Fruit fly (Drosophila melanogaster) whole organism, embryonic: ENCODE measurements around the gene Gr98c.
A peak's percentile ranks its signal among the peaks of the same experiment; 100 is the strongest.

ENCODE experiments used
- Aef1 ChIP-seq: fragments of 200-800 bp; sonication (Bioruptor generic); IDR thresholded peaks from 3 replicates; pipeline ENCODE4 v1.3.6; 2022; ENCODE audit warnings: missing biosample characterization, missing genetic modification characterization
- Asciz ChIP-seq: fragments of 200-800 bp; sonication (Bioruptor generic); optimal IDR thresholded peaks from 2 replicates; lab custom pipeline; 2017; ENCODE audit warnings: missing biosample characterization, mild to moderate bottlenecking, missing genetic modification characterization, missing genetic modification reagents
- CG10543 ChIP-seq: fragments of 200-800 bp; sonication (Bioruptor generic); optimal IDR thresholded peaks from 3 replicates; lab custom pipeline; 2017; ENCODE audit warnings: missing biosample characterization, mild to moderate bottlenecking, missing genetic modification characterization, moderate library complexity
- CG10959 ChIP-seq: fragments of 200-800 bp; sonication (Bioruptor generic); IDR thresholded peaks from 2 replicates; pipeline ENCODE4 v1.3.6; 2022; ENCODE audit warnings: missing biosample characterization, missing genetic modification characterization
- CG1233 ChIP-seq: fragments of 200-800 bp; sonication (Bioruptor generic); optimal IDR thresholded peaks from 4 replicates; lab custom pipeline; 2018; ENCODE audit warnings: missing biosample characterization, mild to moderate bottlenecking, missing genetic modification characterization
- CG12391 ChIP-seq: fragments of 200-800 bp; sonication (Bioruptor generic); optimal IDR thresholded peaks from 3 replicates; lab custom pipeline; 2018; ENCODE audit warnings: missing biosample characterization, mild to moderate bottlenecking, missing genetic modification characterization, moderate library complexity
- CG14014 ChIP-seq: fragments of 200-800 bp; sonication (Bioruptor generic); IDR thresholded peaks from 2 replicates; pipeline ENCODE4 v1.3.6; 2022; ENCODE audit warnings: missing biosample characterization, missing genetic modification characterization
- CG1529 ChIP-seq: fragments of 200-800 bp; sonication (Bioruptor generic); optimal IDR thresholded peaks from 3 replicates; lab custom pipeline; 2018; ENCODE audit warnings: missing biosample characterization, missing genetic modification characterization
- CG1647 ChIP-seq: fragments of 200-800 bp; sonication (Bioruptor generic); optimal IDR thresholded peaks from 3 replicates; lab custom pipeline; 2016; ENCODE audit warnings: missing biosample characterization, missing genetic modification characterization
- CG16779 ChIP-seq: fragments of 200-800 bp; sonication (Bioruptor generic); IDR thresholded peaks from 2 replicates; pipeline ENCODE4 v1.3.6; 2022; ENCODE audit warnings: missing biosample characterization, missing genetic modification characterization
- CG16815 ChIP-seq: fragments of 200-800 bp; sonication (Bioruptor generic); optimal IDR thresholded peaks from 3 replicates; lab custom pipeline; 2017; ENCODE audit warnings: missing biosample characterization, mild to moderate bottlenecking, missing genetic modification characterization
- CG17186 ChIP-seq: fragments of 200-800 bp; sonication (Bioruptor generic); optimal IDR thresholded peaks from 3 replicates; lab custom pipeline; 2017; ENCODE audit warnings: missing biosample characterization, missing genetic modification reagents, missing genetic modification characterization
- CG17361 ChIP-seq: fragments of 200-800 bp; sonication (Bioruptor generic); IDR thresholded peaks from 3 replicates; pipeline ENCODE4 v1.3.6; 2022; ENCODE audit warnings: missing biosample characterization, missing genetic modification characterization
- CG18011 ChIP-seq: fragments of 200-800 bp; sonication (Bioruptor generic); optimal IDR thresholded peaks from 2 replicates; lab custom pipeline; 2017; ENCODE audit warnings: missing biosample characterization, missing genetic modification characterization, mild to moderate bottlenecking, moderate library complexity, missing genotype
- CG2202 ChIP-seq: fragments of 200-800 bp; sonication (Bioruptor generic); optimal IDR thresholded peaks from 2 replicates; lab custom pipeline; 2018; ENCODE audit warnings: missing biosample characterization, mild to moderate bottlenecking, missing genetic modification characterization
- CG2712 ChIP-seq: fragments of 200-800 bp; optimal IDR thresholded peaks from 3 replicates; lab custom pipeline; 2019; ENCODE audit warnings: missing biosample characterization, mild to moderate bottlenecking, missing genetic modification characterization, moderate library complexity
- CG3838 ChIP-seq: fragments of 200-800 bp; sonication (Bioruptor generic); optimal IDR thresholded peaks from 3 replicates; lab custom pipeline; 2016; ENCODE audit warnings: missing biosample characterization, missing genetic modification characterization
- CG3847 ChIP-seq: fragments of 200-800 bp; sonication (Bioruptor generic); IDR thresholded peaks from 2 replicates; pipeline ENCODE4 v1.3.6; 2022; ENCODE audit warnings: missing biosample characterization, missing genetic modification characterization
- CG42726 ChIP-seq: fragments of 200-800 bp; sonication (Bioruptor generic); IDR thresholded peaks from 2 replicates; pipeline ENCODE4 v1.3.6; 2022; ENCODE audit warnings: missing biosample characterization, missing genetic modification characterization; ENCODE audit not compliant: partially characterized antibody
- CG43689 ChIP-seq: fragments of 200-800 bp; sonication (Bioruptor generic); IDR thresholded peaks from 2 replicates; pipeline ENCODE4 v1.3.6; 2022; ENCODE audit warnings: missing biosample characterization, missing genetic modification characterization
- CG4707 ChIP-seq: fragments of 200-800 bp; sonication (Bioruptor generic); optimal IDR thresholded peaks from 2 replicates; lab custom pipeline; 2018; ENCODE audit warnings: missing biosample characterization, mild to moderate bottlenecking, missing genetic modification characterization, moderate library complexity
- CG7987 ChIP-seq: fragments of 200-800 bp; sonication (Bioruptor generic); optimal IDR thresholded peaks from 2 replicates; lab custom pipeline; 2018; ENCODE audit warnings: missing biosample characterization, mild to moderate bottlenecking, missing genetic modification characterization, moderate library complexity
- CG8478 ChIP-seq: fragments of >200 bp; optimal IDR thresholded peaks from 2 replicates; lab custom pipeline; 2018
- CG9817 ChIP-seq: fragments of 200-800 bp; sonication (Bioruptor generic); optimal IDR thresholded peaks from 2 replicates; lab custom pipeline; 2018; ENCODE audit warnings: missing biosample characterization, mild to moderate bottlenecking, missing genetic modification characterization, moderate library complexity
- CG9932 ChIP-seq: fragments of 200-800 bp; sonication (Bioruptor generic); IDR thresholded peaks from 2 replicates; pipeline ENCODE4 v1.3.6; 2022; ENCODE audit warnings: missing biosample characterization, missing genetic modification characterization
- Doc2 ChIP-seq: fragments of 200-800 bp; sonication (Bioruptor generic); IDR thresholded peaks from 2 replicates; pipeline ENCODE4 v1.3.6; 2022; ENCODE audit warnings: missing biosample characterization, missing genetic modification characterization
- E2f1 ChIP-seq: fragments of 200-800 bp; sonication (Bioruptor generic); IDR thresholded peaks from 2 replicates; pipeline ENCODE4 v1.3.6; 2022; ENCODE audit warnings: missing biosample characterization, missing genetic modification characterization
- GATAe ChIP-seq: fragments of 200-800 bp; sonication (Bioruptor generic); conservative IDR thresholded peaks from 2 replicates; pipeline ENCODE4 v1.3.6; 2022; ENCODE audit warnings: missing biosample characterization, missing genetic modification characterization
- HmgD ChIP-seq: fragments of 200-800 bp; sonication (Bioruptor generic); optimal IDR thresholded peaks from 3 replicates; lab custom pipeline; 2016; ENCODE audit warnings: missing biosample characterization, missing genetic modification characterization
- Lim3 ChIP-seq: fragments of 200-800 bp; sonication (Bioruptor generic); IDR thresholded peaks from 2 replicates; pipeline ENCODE4 v1.3.6; 2022; ENCODE audit warnings: missing biosample characterization, missing genetic modification characterization
- Nf-YA ChIP-seq: fragments of 200-800 bp; sonication (Bioruptor generic); IDR thresholded peaks from 2 replicates; pipeline ENCODE4 v1.3.6; 2022; ENCODE audit warnings: missing biosample characterization, missing genetic modification characterization
- Oaz ChIP-seq: fragments of 200-800 bp; sonication (Bioruptor generic); IDR thresholded peaks from 2 replicates; pipeline ENCODE4 v1.3.6; 2022; ENCODE audit warnings: missing biosample characterization, missing genetic modification characterization
- Optix ChIP-seq: fragments of 200-800 bp; sonication (Bioruptor generic); IDR thresholded peaks from 3 replicates; pipeline ENCODE4 v1.3.6; 2022; ENCODE audit warnings: missing biosample characterization, missing genetic modification characterization
- Scr ChIP-seq: fragments of 200-800 bp; sonication (Bioruptor generic); IDR thresholded peaks from 2 replicates; pipeline ENCODE4 v1.3.6; 2022; ENCODE audit warnings: missing biosample characterization, missing genetic modification characterization; ENCODE audit not compliant: partially characterized antibody
- TFAM ChIP-seq: fragments of 200-800 bp; sonication (Bioruptor generic); optimal IDR thresholded peaks from 2 replicates; lab custom pipeline; 2017; ENCODE audit warnings: missing biosample characterization, missing genetic modification characterization, inconsistent platforms
- ab ChIP-seq: fragments of 200-800 bp; sonication (Bioruptor generic); optimal IDR thresholded peaks from 2 replicates; lab custom pipeline; 2016; ENCODE audit warnings: missing biosample characterization, missing genetic modification characterization
- abd-A ChIP-seq: fragments of 200-800 bp; sonication (Bioruptor generic); optimal IDR thresholded peaks from 3 replicates; lab custom pipeline; 2019; ENCODE audit warnings: missing biosample characterization, mild to moderate bottlenecking, missing genetic modification characterization, moderate library complexity
- ash1 ChIP-seq: fragments of 200-800 bp; sonication (Bioruptor generic); optimal IDR thresholded peaks from 2 replicates; lab custom pipeline; 2018; ENCODE audit warnings: missing biosample characterization, mild to moderate bottlenecking, missing genetic modification characterization
- crol ChIP-seq: fragments of 200-800 bp; sonication (Bioruptor generic); IDR thresholded peaks from 2 replicates; pipeline ENCODE4 v1.3.6; 2022; ENCODE audit warnings: missing biosample characterization, missing genetic modification characterization
- crp ChIP-seq, 2 experiments: fragments of 200-800 bp; sonication (Bioruptor generic); optimal IDR thresholded peaks; 2 replicates in 1 of 2; 3 replicates in 1 of 2; lab custom pipeline; 2017; ENCODE audit warnings: missing biosample characterization in 2 of 2, missing genetic modification characterization in 2 of 2, mild to moderate bottlenecking in 1 of 2, moderate library complexity in 1 of 2
- da ChIP-seq: fragments of 200-800 bp; sonication (Bioruptor generic); optimal IDR thresholded peaks from 2 replicates; lab custom pipeline; 2016; ENCODE audit warnings: missing biosample characterization, missing genetic modification characterization
- exex ChIP-seq: fragments of 200-800 bp; sonication (Bioruptor generic); optimal IDR thresholded peaks from 4 replicates; lab custom pipeline; 2018; ENCODE audit warnings: missing biosample characterization, mild to moderate bottlenecking, missing genetic modification characterization, moderate library complexity
- grau ChIP-seq: fragments of 200-800 bp; optimal IDR thresholded peaks from 3 replicates; lab custom pipeline; 2019; ENCODE audit warnings: missing biosample characterization, mild to moderate bottlenecking, missing genetic modification characterization, moderate library complexity
- gro ChIP-seq: fragments of 200-800 bp; sonication (Bioruptor generic); optimal IDR thresholded peaks from 2 replicates; lab custom pipeline; 2016; ENCODE audit warnings: missing biosample characterization, missing genetic modification characterization
- gsb-n ChIP-seq: fragments of 200-800 bp; sonication (Bioruptor generic); optimal IDR thresholded peaks from 3 replicates; lab custom pipeline; 2018; ENCODE audit warnings: missing biosample characterization, mild to moderate bottlenecking, missing genetic modification characterization
- klu ChIP-seq: fragments of 200-800 bp; sonication (Bioruptor generic); IDR thresholded peaks from 2 replicates; pipeline ENCODE4 v1.3.6; 2022; ENCODE audit warnings: missing biosample characterization, missing genetic modification characterization
- nerfin-1 ChIP-seq: fragments of 200-800 bp; sonication (Bioruptor generic); optimal IDR thresholded peaks from 3 replicates; lab custom pipeline; 2019; ENCODE audit warnings: missing biosample characterization, mild to moderate bottlenecking, missing genetic modification characterization, moderate library complexity
- sd ChIP-seq: fragments of 200-800 bp; sonication (Bioruptor generic); optimal IDR thresholded peaks from 3 replicates; lab custom pipeline; 2018; ENCODE audit warnings: missing biosample characterization, mild to moderate bottlenecking, missing genetic modification characterization, moderate library complexity
- stwl ChIP-seq: fragments of 200-800 bp; sonication (Bioruptor generic); optimal IDR thresholded peaks from 3 replicates; lab custom pipeline; 2018; ENCODE audit warnings: missing biosample characterization, mild to moderate bottlenecking, missing genetic modification characterization, moderate library complexity
- vfl ChIP-seq: fragments of 200-800 bp; sonication (Bioruptor generic); optimal IDR thresholded peaks from 2 replicates; lab custom pipeline; 2016; ENCODE audit warnings: missing biosample characterization, missing genetic modification characterization
- wor ChIP-seq: fragments of 200-800 bp; sonication (Bioruptor generic); IDR thresholded peaks from 2 replicates; pipeline ENCODE4 v1.3.6; 2022; ENCODE audit warnings: missing biosample characterization, missing genetic modification characterization
- yki ChIP-seq: fragments of >200 bp; optimal IDR thresholded peaks from 3 replicates; lab custom pipeline; 2018

The Gr98c gene

dm6 chr3R:27569706-27570105 is 25.5 kb downstream of the Gr98c start (continued):
- peak; percentile 56; the same call in 1 of the 2 replicates for TF ChIP-seq Lim3
- TF ChIP-seq CG1529 (GFP tag; lab: Kevin White, UChicago) = peak; percentile 52
- TF ChIP-seq gro (GFP tag; lab: Kevin White, UChicago) = peak; percentile 95
- TF ChIP-seq nerfin-1 = peak; percentile 82
- peak; percentile 84 for TF ChIP-seq CG1233 (GFP tag; lab: Kevin White, UChicago)
- TF ChIP-seq crp (GFP tag; optimal IDR thresholded peaks at IDR 0.05; lab: Kevin White, UChicago) = peak in 1 of 2 experiments; percentile 5
- TF ChIP-seq Oaz = peak; percentile 68
- TF ChIP-seq exex = peak; percentile 68
- peak; percentile 84 for TF ChIP-seq CG16779 (GFP tag; lab: Robert Waterston, UW)
- peak; percentile 90 for TF ChIP-seq CG9932 (GFP tag; lab: Robert Waterston, UW)
- peak; percentile 82 for TF ChIP-seq CG3847 (GFP tag; lab: Robert Waterston, UW)
- TF ChIP-seq CG17361 = no peak; the same call in 1 of the 3 replicates
- TF ChIP-seq CG4707 (GFP tag; lab: Kevin White, UChicago) = peak; percentile 0
- TF ChIP-seq E2f1 = peak; percentile 85
- peak; percentile 60 for TF ChIP-seq CG10959 (GFP tag; lab: Robert Waterston, UW)
- TF ChIP-seq CG1647 = peak; percentile 88
- TF ChIP-seq CG12391 (tag; lab: Kevin White, UChicago) = peak; percentile 77
- peak; percentile 75 for TF ChIP-seq wor
- TF ChIP-seq CG2202 (tag; lab: Kevin White, UChicago) = no peak
- TF ChIP-seq CG3838 = peak; percentile 5
- peak; percentile 90 for TF ChIP-seq Aef1
- no peak for TF ChIP-seq abd-A (tag; lab: Kevin White, UChicago)
- no peak for TF ChIP-seq stwl (tag; lab: Kevin White, UChicago)
- peak; percentile 79 for TF ChIP-seq CG10543
- peak; percentile 76 for TF ChIP-seq CG7987 (GFP tag; lab: Kevin White, UChicago)
- peak; percentile 81 for TF ChIP-seq Asciz (GFP tag; lab: Kevin White, UChicago)
- no peak for TF ChIP-seq grau
- peak; percentile 63 for TF ChIP-seq da
- peak; percentile 84 for TF ChIP-seq Optix (GFP tag; lab: Robert Waterston, UW)
- no peak for TF ChIP-seq Scr (GFP tag; lab: Robert Waterston, UW)
- peak; percentile 48 for TF ChIP-seq vfl (GFP tag; lab: Kevin White, UChicago)
- TF ChIP-seq klu (GFP tag; lab: Robert Waterston, UW) = peak; percentile 87
- no peak for TF ChIP-seq CG16815 (GFP tag; lab: Kevin White, UChicago)
- TF ChIP-seq yki (lab: Kevin White, UChicago) = no peak
- TF ChIP-seq CG8478 = no peak
- TF ChIP-seq CG42726 = no peak
- TF ChIP-seq CG9817 (tag; lab: Kevin White, UChicago) = peak; percentile 69
- peak; percentile 92 for TF ChIP-seq CG14014
- peak; percentile 34 for TF ChIP-seq CG18011 (GFP tag; lab: Kevin White, UChicago)
- TF ChIP-seq crol (GFP tag; lab: Robert Waterston, UW) = no peak
- TF ChIP-seq GATAe (GFP tag; lab: Robert Waterston, UW) = peak; percentile 58
- TF ChIP-seq ab (GFP tag; lab: Kevin White, UChicago) = no peak
- no peak for TF ChIP-seq gsb-n (tag; lab: Kevin White, UChicago)
- TF ChIP-seq sd (tag; lab: Kevin White, UChicago) = no peak
- TF ChIP-seq Nf-YA = peak; percentile 82
- peak; percentile 42 for TF ChIP-seq CG17186 (GFP tag; lab: Kevin White, UChicago)
- TF ChIP-seq HmgD = peak; percentile 47
- peak; percentile 68 for TF ChIP-seq CG43689
- peak; percentile 65 for TF ChIP-seq ash1
- TF ChIP-seq CG2712 (tag; lab: Kevin White, UChicago) = peak; percentile 81
- TF ChIP-seq Doc2 = peak; percentile 79
- peak; percentile 40 for TF ChIP-seq TFAM (GFP tag; lab: Kevin White, UChicago)
